Fruit fly (Drosophila melanogaster) whole organism, embryonic: Measurements from ENCODE around the gene Ppn.
A peak's percentile ranks its signal among the peaks of the same experiment; 100 is the strongest.

ENCODE experiments used
- ATbp ChIP-seq: fragments of 200-800 bp; sonication (Bioruptor generic); optimal IDR thresholded peaks from 2 replicates; lab custom pipeline; 2017; ENCODE audit warnings: missing biosample characterization, mild to moderate bottlenecking, missing genetic modification characterization, missing genetic modification reagents
- Atf3 ChIP-seq: fragments of 200-800 bp; sonication (Bioruptor generic); optimal IDR thresholded peaks from 3 replicates; lab custom pipeline; 2016; ENCODE audit warnings: missing biosample characterization, missing genetic modification characterization
- Awh ChIP-seq: fragments of 200-800 bp; sonication (Bioruptor generic); IDR thresholded peaks from 2 replicates; pipeline ENCODE4, ENCODE4 v1.3.6; 2022; ENCODE audit warnings: missing biosample characterization, missing genetic modification characterization
- B-H2 ChIP-seq: fragments of 200-800 bp; sonication (Bioruptor generic); optimal IDR thresholded peaks from 2 replicates; lab custom pipeline; 2018; ENCODE audit warnings: missing biosample characterization, mild to moderate bottlenecking, missing genetic modification characterization
- CG10209 ChIP-seq: fragments of 200-800 bp; sonication (Bioruptor generic); optimal IDR thresholded peaks from 3 replicates; lab custom pipeline; 2017; ENCODE audit warnings: missing biosample characterization, mild to moderate bottlenecking, missing genetic modification characterization, missing genetic modification reagents
- CG10431 ChIP-seq: fragments of 200-800 bp; sonication (Bioruptor generic); optimal IDR thresholded peaks from 3 replicates; lab custom pipeline; 2018; ENCODE audit warnings: missing biosample characterization, mild to moderate bottlenecking, missing genetic modification characterization
- CG1233 ChIP-seq: fragments of 200-800 bp; sonication (Bioruptor generic); optimal IDR thresholded peaks from 4 replicates; lab custom pipeline; 2018; ENCODE audit warnings: missing biosample characterization, mild to moderate bottlenecking, missing genetic modification characterization
- CG1603 ChIP-seq: fragments of 200-800 bp; sonication (Bioruptor generic); optimal IDR thresholded peaks from 2 replicates; lab custom pipeline; 2019; ENCODE audit warnings: missing biosample characterization, mild to moderate bottlenecking, missing genetic modification characterization, moderate library complexity
- CG17359 ChIP-seq: fragments of 200-800 bp; sonication (Bioruptor generic); optimal IDR thresholded peaks from 3 replicates; lab custom pipeline; 2018; ENCODE audit warnings: missing biosample characterization, mild to moderate bottlenecking, missing genetic modification characterization, moderate library complexity
- CG1792 ChIP-seq: fragments of 200-800 bp; sonication (Bioruptor generic); optimal IDR thresholded peaks from 2 replicates; lab custom pipeline; 2016; ENCODE audit warnings: missing biosample characterization, missing genetic modification characterization
- CG2712 ChIP-seq: fragments of 200-800 bp; optimal IDR thresholded peaks from 3 replicates; lab custom pipeline; 2019; ENCODE audit warnings: missing biosample characterization, mild to moderate bottlenecking, missing genetic modification characterization, moderate library complexity
- CG31441 ChIP-seq: fragments of 200-800 bp; sonication (Bioruptor generic); IDR thresholded peaks from 2 replicates; pipeline ENCODE4 v1.3.6; 2022; ENCODE audit warnings: missing biosample characterization, missing genetic modification characterization
- CG4820 ChIP-seq: fragments of 200-800 bp; sonication (Bioruptor generic); optimal IDR thresholded peaks from 3 replicates; lab custom pipeline; 2016; ENCODE audit warnings: missing biosample characterization, missing genetic modification characterization
- CG4854 ChIP-seq: fragments of 200-800 bp; sonication (Bioruptor generic); optimal IDR thresholded peaks from 2 replicates; lab custom pipeline; 2016; ENCODE audit warnings: missing biosample characterization, missing genetic modification characterization, inconsistent platforms
- CG7271 ChIP-seq: fragments of 200-800 bp; sonication (Bioruptor generic); optimal IDR thresholded peaks from 2 replicates; lab custom pipeline; 2018; ENCODE audit warnings: missing biosample characterization, mild to moderate bottlenecking, missing genetic modification characterization, moderate library complexity
- CG8359 ChIP-seq: fragments of 200-800 bp; sonication (Bioruptor generic); optimal IDR thresholded peaks from 2 replicates; lab custom pipeline; 2017; ENCODE audit warnings: missing biosample characterization, mild to moderate bottlenecking, missing genetic modification characterization, borderline replicate concordance
- CG8944 ChIP-seq: fragments of 200-800 bp; sonication (Bioruptor generic); optimal IDR thresholded peaks from 3 replicates; lab custom pipeline; 2016; ENCODE audit warnings: missing biosample characterization, missing genetic modification characterization
- CG9609 ChIP-seq: fragments of 200-800 bp; sonication (Bioruptor generic); optimal IDR thresholded peaks from 3 replicates; lab custom pipeline; 2016; ENCODE audit warnings: missing biosample characterization, missing genetic modification characterization
- CTCF ChIP-seq: fragments of 200-800 bp; sonication (Bioruptor generic); optimal IDR thresholded peaks from 2 replicates; lab custom pipeline; 2017; ENCODE audit warnings: missing biosample characterization, mild to moderate bottlenecking, missing genetic modification characterization, moderate library complexity
- Drgx ChIP-seq: fragments of 200-800 bp; sonication (Bioruptor generic); IDR thresholded peaks from 2 replicates; pipeline ENCODE4 v1.3.6; 2022; ENCODE audit warnings: missing biosample characterization, missing genetic modification characterization
- Elba2 ChIP-seq: fragments of 200-800 bp; sonication (Bioruptor generic); optimal IDR thresholded peaks from 3 replicates; lab custom pipeline; 2016; ENCODE audit warnings: missing biosample characterization, missing genetic modification characterization
- Gsc ChIP-seq: fragments of 200-800 bp; sonication (Bioruptor generic); IDR thresholded peaks from 2 replicates; pipeline ENCODE4 v1.3.6; 2022; ENCODE audit warnings: missing biosample characterization, missing genetic modification characterization
- HLH3B ChIP-seq: fragments of 200-800 bp; sonication (Bioruptor generic); IDR thresholded peaks from 2 replicates; pipeline ENCODE4 v1.3.6; 2022; ENCODE audit warnings: missing biosample characterization, missing genetic modification characterization
- Lim3 ChIP-seq: fragments of 200-800 bp; sonication (Bioruptor generic); IDR thresholded peaks from 2 replicates; pipeline ENCODE4 v1.3.6; 2022; ENCODE audit warnings: missing biosample characterization, missing genetic modification characterization
- Max ChIP-seq: fragments of 200-800 bp; sonication (Bioruptor generic); optimal IDR thresholded peaks from 2 replicates; lab custom pipeline; 2016; ENCODE audit warnings: missing biosample characterization, mild to moderate bottlenecking, missing genetic modification characterization
- Pdp1 ChIP-seq, 2 experiments: fragments of 200-800 bp; sonication (Bioruptor generic); optimal IDR thresholded peaks; 3 replicates each; lab custom pipeline; 2016; ENCODE audit warnings: missing biosample characterization in 2 of 2, missing genetic modification characterization in 2 of 2, mild to moderate bottlenecking in 1 of 2, moderate library complexity in 1 of 2
- Rfx ChIP-seq: fragments of 200-800 bp; sonication (Bioruptor generic); IDR thresholded peaks from 2 replicates; pipeline ENCODE4 v1.3.6; 2022; ENCODE audit warnings: missing biosample characterization, missing genetic modification characterization
- Scr ChIP-seq: fragments of 200-800 bp; sonication (Bioruptor generic); IDR thresholded peaks from 2 replicates; pipeline ENCODE4 v1.3.6; 2022; ENCODE audit warnings: missing biosample characterization, missing genetic modification characterization; ENCODE audit not compliant: partially characterized antibody
- Sox100B ChIP-seq: fragments of 200-800 bp; sonication (Bioruptor generic); optimal IDR thresholded peaks from 3 replicates; lab custom pipeline; 2018; ENCODE audit warnings: missing biosample characterization, mild to moderate bottlenecking, missing genetic modification characterization
- Sox102F ChIP-seq: fragments of 200-800 bp; sonication (Bioruptor generic); optimal IDR thresholded peaks from 2 replicates; lab custom pipeline; 2018; ENCODE audit warnings: missing biosample characterization, mild to moderate bottlenecking, missing genetic modification characterization, moderate library complexity
- Sry-δ ChIP-seq: fragments of 200-800 bp; sonication (Bioruptor generic); optimal IDR thresholded peaks from 2 replicates; lab custom pipeline; 2016; ENCODE audit warnings: missing biosample characterization, missing genetic modification characterization
- crp ChIP-seq, 2 experiments: fragments of 200-800 bp; sonication (Bioruptor generic); optimal IDR thresholded peaks; 2 replicates in 1 of 2; 3 replicates in 1 of 2; lab custom pipeline; 2017; ENCODE audit warnings: missing biosample characterization in 2 of 2, missing genetic modification characterization in 2 of 2, mild to moderate bottlenecking in 1 of 2, moderate library complexity in 1 of 2
- dmrt11E ChIP-seq: fragments of 200-800 bp; sonication (Bioruptor generic); optimal IDR thresholded peaks from 3 replicates; lab custom pipeline; 2018; ENCODE audit warnings: missing biosample characterization, mild to moderate bottlenecking, missing genetic modification characterization, moderate library complexity
- esg ChIP-seq: fragments of 200-800 bp; sonication (Bioruptor generic); conservative IDR thresholded peaks from 2 replicates; pipeline ENCODE4 v1.3.6; 2022; ENCODE audit warnings: missing biosample characterization, missing genetic modification characterization
- exex ChIP-seq: fragments of 200-800 bp; sonication (Bioruptor generic); optimal IDR thresholded peaks from 4 replicates; lab custom pipeline; 2018; ENCODE audit warnings: missing biosample characterization, mild to moderate bottlenecking, missing genetic modification characterization, moderate library complexity
- fu2 ChIP-seq: fragments of 200-800 bp; sonication (Bioruptor generic); optimal IDR thresholded peaks from 2 replicates; lab custom pipeline; 2016; ENCODE audit warnings: missing biosample characterization, missing genetic modification characterization
- gcm ChIP-seq: fragments of 200-800 bp; sonication (Bioruptor generic); optimal IDR thresholded peaks from 2 replicates; lab custom pipeline; 2019; ENCODE audit warnings: missing biosample characterization, mild to moderate bottlenecking, missing genetic modification characterization, moderate library complexity
- gem ChIP-seq: fragments of 200-800 bp; sonication (Bioruptor generic); optimal IDR thresholded peaks from 2 replicates; lab custom pipeline; 2019; ENCODE audit warnings: missing biosample characterization, mild to moderate bottlenecking, missing genetic modification characterization, moderate library complexity
- grn ChIP-seq: fragments of 200-800 bp; sonication (Bioruptor generic); optimal IDR thresholded peaks from 3 replicates; lab custom pipeline; 2017; ENCODE audit warnings: missing biosample characterization, missing genetic modification characterization
- gro ChIP-seq: fragments of 200-800 bp; sonication (Bioruptor generic); optimal IDR thresholded peaks from 2 replicates; lab custom pipeline; 2016; ENCODE audit warnings: missing biosample characterization, missing genetic modification characterization
- jing ChIP-seq: fragments of 200-800 bp; sonication (Bioruptor generic); optimal IDR thresholded peaks from 2 replicates; lab custom pipeline; 2018; ENCODE audit warnings: missing biosample characterization, mild to moderate bottlenecking, missing genetic modification characterization
- kni ChIP-seq: fragments of 200-800 bp; sonication (Bioruptor generic); optimal IDR thresholded peaks from 3 replicates; lab custom pipeline; 2017; ENCODE audit warnings: mild to moderate bottlenecking, missing biosample characterization, missing genetic modification reagents, missing genetic modification characterization
- lab ChIP-seq: fragments of 200-800 bp; sonication (Bioruptor generic); optimal IDR thresholded peaks from 3 replicates; lab custom pipeline; 2017; ENCODE audit warnings: missing biosample characterization, missing genetic modification characterization, mild to moderate bottlenecking, moderate library complexity, missing genetic modification reagents
- peb ChIP-seq: fragments of 200-800 bp; sonication (Bioruptor generic); IDR thresholded peaks from 2 replicates; pipeline ENCODE4 v1.3.6; 2022; ENCODE audit warnings: missing biosample characterization, missing genetic modification characterization
- pros ChIP-seq: fragments of 200-800 bp; sonication (Bioruptor generic); optimal IDR thresholded peaks from 3 replicates; lab custom pipeline; 2019; ENCODE audit warnings: missing biosample characterization, mild to moderate bottlenecking, missing genetic modification characterization, moderate library complexity
- ro ChIP-seq: fragments of 200-800 bp; sonication (Bioruptor generic); IDR thresholded peaks from 2 replicates; pipeline ENCODE4 v1.3.6; 2022; ENCODE audit warnings: missing biosample characterization, missing genetic modification characterization
- sc ChIP-seq, 3 experiments: fragments of >200 bp in 2 of 3; fragments of 200-800 bp in 1 of 3; sonication (Bioruptor generic) in 1 of 3; optimal IDR thresholded peaks; 2 replicates in 2 of 3; 3 replicates in 1 of 3; lab custom pipeline; 2017; ENCODE audit warnings: mild to moderate bottlenecking in 1 of 3, missing biosample characterization in 1 of 3, missing genetic modification characterization in 1 of 3, missing genetic modification reagents in 1 of 3
- slbo ChIP-seq: fragments of 200-800 bp; sonication (Bioruptor generic); IDR thresholded peaks from 2 replicates; pipeline ENCODE4 v1.3.6; 2022; ENCODE audit warnings: missing biosample characterization, missing genetic modification characterization
- sob ChIP-seq: fragments of 200-800 bp; sonication (Bioruptor generic); IDR thresholded peaks from 2 replicates; pipeline ENCODE4 v1.3.6; 2022; ENCODE audit warnings: missing biosample characterization, missing genetic modification characterization
- stc ChIP-seq: fragments of 200-800 bp; sonication (Bioruptor generic); IDR thresholded peaks from 2 replicates; pipeline ENCODE4 v1.3.6; 2022; ENCODE audit warnings: missing biosample characterization, missing genetic modification characterization
- yki ChIP-seq: fragments of >200 bp; optimal IDR thresholded peaks from 3 replicates; lab custom pipeline; 2018
- zen2 ChIP-seq: fragments of 200-800 bp; sonication (Bioruptor generic); IDR thresholded peaks from 3 replicates; pipeline ENCODE4 v1.3.6; 2022; ENCODE audit warnings: missing biosample characterization, missing genetic modification characterization; ENCODE audit not compliant: partially characterized antibody

Ppn gene

DNA sequence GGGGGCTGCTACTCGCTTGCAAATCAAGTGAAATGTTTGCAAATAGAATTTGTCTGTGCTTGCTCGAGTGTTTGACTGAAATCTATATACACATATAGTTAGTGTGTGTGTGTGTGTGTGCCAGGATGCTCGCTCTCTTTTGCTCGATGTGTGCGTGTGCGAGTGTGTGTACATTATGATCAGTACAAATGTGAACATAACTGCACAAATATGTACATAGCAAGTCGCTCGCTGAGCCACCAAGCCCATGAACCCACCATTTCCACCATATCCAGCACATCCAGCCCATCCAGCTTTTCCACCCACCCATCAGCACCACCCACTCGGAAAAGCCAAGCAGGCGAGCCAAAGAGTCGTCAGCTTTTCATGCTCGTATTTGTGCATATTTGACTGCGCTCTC, 12.1 kb upstream of the Ppn start (continued):
- TF ChIP-seq HLH3B (GFP tag; lab: Robert Waterston, UW) (peak; percentile 22; the same call in 1 of the 2 replicates), Elba2 (GFP tag; lab: Kevin White, UChicago) (no peak), Scr (GFP tag; lab: Robert Waterston, UW) (no peak), CG7271 (no peak), CG10209 (peak; percentile 34), CG1792 (GFP tag; lab: Kevin White, UChicago) (peak; percentile 20), ro (GFP tag; lab: Robert Waterston, UW) (no peak), fu2 (GFP tag; lab: Kevin White, UChicago) (no peak), CG8944 (GFP tag; lab: Kevin White, UChicago) (no peak), Sox100B (GFP tag; lab: Kevin White, UChicago) (no peak), zen2 (GFP tag; lab: Robert Waterston, UW) (no peak), Max (GFP tag; lab: Kevin White, UChicago) (no peak), Atf3 (GFP tag; lab: Kevin White, UChicago) (no peak), CG4854 (GFP tag; lab: Kevin White, UChicago) (no peak), exex (no peak), Pdp1 (GFP tag; optimal IDR thresholded peaks at IDR 0.05; lab: Kevin White, UChicago) (no peak), Sry-δ (GFP tag; lab: Kevin White, UChicago) (no peak), sc (optimal IDR thresholded peaks at IDR 0.05; lab: Kevin White, UChicago) (no peak), sc (GFP tag; optimal IDR thresholded peaks at IDR 0.05; lab: Kevin White, UChicago) (peak; percentile 25), ATbp (GFP tag; lab: Kevin White, UChicago) (peak; percentile 43), Rfx (no peak), CG1603 (peak; percentile 42), CG4820 (GFP tag; lab: Kevin White, UChicago) (no peak), CG31441 (GFP tag; lab: Robert Waterston, UW) (no peak), pros (GFP tag; lab: Kevin White, UChicago) (no peak), CG1233 (peak; percentile 28), Drgx (GFP tag; lab: Robert Waterston, UW) (no peak), esg (GFP tag; lab: Robert Waterston, UW) (no peak), Awh (no peak), gem (tag; lab: Kevin White, UChicago) (no peak), CG2712 (tag; lab: Kevin White, UChicago) (no peak), B-H2 (GFP tag; lab: Kevin White, UChicago) (no peak), CG8359 (GFP tag; lab: Kevin White, UChicago) (no peak), gcm (GFP tag; lab: Kevin White, UChicago) (no peak), CTCF (GFP tag; lab: Kevin White, UChicago) (no peak), CG9609 (GFP tag; lab: Kevin White, UChicago) (no peak), jing (GFP tag; lab: Kevin White, UChicago) (no peak), slbo (GFP tag; lab: Robert Waterston, UW) (no peak), lab (peak; percentile 38), yki (lab: Kevin White, UChicago) (no peak), Gsc (GFP tag; lab: Robert Waterston, UW) (no peak), crp (GFP tag; optimal IDR thresholded peaks at IDR 0.05; lab: Kevin White, UChicago) (no peak), Lim3 (no peak), grn (GFP tag; lab: Kevin White, UChicago) (no peak), stc (GFP tag; lab: Robert Waterston, UW) (no peak), CG17359 (tag; lab: Kevin White, UChicago) (no peak), kni (GFP tag; lab: Kevin White, UChicago) (peak; percentile 4), dmrt11E (tag; lab: Kevin White, UChicago) (peak; percentile 26), gro (GFP tag; lab: Kevin White, UChicago) (no peak), sob (no peak), peb (GFP tag; lab: Robert Waterston, UW) (no peak), Sox102F (GFP tag; lab: Kevin White, UChicago) (no peak), CG10431 (GFP tag; lab: Kevin White, UChicago) (no peak)
